Worm (Caenorhabditis elegans) whole organism, L2 larva: ENCODE results near the gene F09F9.5.

Source experiments
- alr-1 ChIP-seq: fragments of 150-350 bp; optimal IDR thresholded peaks from 2 replicates; lab custom pipeline; 2014; ENCODE audit warnings: missing biosample characterization, missing genetic modification characterization
- aly-2 ChIP-seq: fragments of 150-350 bp; optimal IDR thresholded peaks from 2 replicates; lab custom pipeline; 2014; ENCODE audit warnings: missing biosample characterization, missing genetic modification characterization
- ceh-16 ChIP-seq: fragments of 150-350 bp; optimal IDR thresholded peaks from 2 replicates; lab custom pipeline; 2014; ENCODE audit warnings: missing biosample characterization, missing genetic modification characterization
- egl-27 ChIP-seq: sonication (generic microtip); optimal IDR thresholded peaks from 3 replicates; lab custom pipeline; 2017; ENCODE audit warnings: missing biosample characterization, missing genetic modification reagents, missing genetic modification characterization
- nhr-237 ChIP-seq: fragments of 150-350 bp; optimal IDR thresholded peaks from 2 replicates; lab custom pipeline; 2014; ENCODE audit warnings: missing biosample characterization, missing genetic modification characterization
- nhr-6 ChIP-seq: fragments of 150-350 bp; optimal IDR thresholded peaks from 2 replicates; lab custom pipeline; 2014; ENCODE audit warnings: missing biosample characterization, missing genetic modification characterization
- sma-9 ChIP-seq, 2 experiments: fragments of 150-350 bp in 1 of 2; sonication (generic microtip) in 1 of 2; optimal IDR thresholded peaks; 2 replicates each; lab custom pipeline; 2014 to 2016; ENCODE audit warnings: missing genetic modification characterization in 2 of 2, mild to moderate bottlenecking in 1 of 2, missing biosample characterization in 1 of 2, missing compliant biosample characterization in 1 of 2, missing genetic modification reagents in 1 of 2, moderate library complexity in 1 of 2
- unc-62 ChIP-seq: fragments of 150-350 bp; optimal IDR thresholded peaks from 2 replicates; lab custom pipeline; 2014; ENCODE audit warnings: missing biosample characterization, missing genetic modification reagents, missing genetic modification characterization
- zag-1 ChIP-seq: fragments of 150-350 bp; optimal IDR thresholded peaks from 2 replicates; lab custom pipeline; 2014; ENCODE audit warnings: missing biosample characterization, missing genetic modification characterization
- ztf-11 ChIP-seq: sonication (generic microtip); optimal IDR thresholded peaks from 2 replicates; lab custom pipeline; 2017; ENCODE audit warnings: missing biosample characterization, missing genetic modification characterization

DNA sequence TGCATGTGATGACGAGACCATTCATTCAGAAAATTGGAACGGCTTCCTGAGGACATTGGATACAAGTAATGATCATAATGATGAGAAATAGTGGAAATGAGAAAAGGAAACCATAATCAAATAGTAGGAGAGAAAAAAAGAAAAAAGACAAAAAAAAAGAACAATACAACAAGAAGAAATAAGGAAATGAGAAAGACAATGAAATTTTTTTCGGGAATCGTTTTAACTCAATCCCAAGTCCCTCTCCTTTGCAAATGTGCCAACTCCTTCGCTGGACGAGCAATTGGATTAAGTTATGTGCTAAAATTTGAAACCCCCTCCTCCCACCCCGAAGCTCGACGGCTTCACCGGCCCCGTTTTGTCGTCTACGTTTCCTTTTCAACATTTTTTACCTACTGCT lies 28.8 kb upstream of the F09F9.5 start:
- TF ChIP-seq egl-27 (tag; lab: Kevin White, UChicago) (no peak), alr-1 (tag; lab: Kevin White, UChicago) (no peak), ztf-11 (no peak), unc-62 (GFP tag; lab: Kevin White, UChicago) (no peak), aly-2 (tag; lab: Kevin White, UChicago) (no peak), ceh-16 (tag; lab: Kevin White, UChicago) (no peak), zag-1 (no peak), nhr-237 (tag; lab: Kevin White, UChicago) (no peak), nhr-6 (tag; lab: Kevin White, UChicago) (no peak), sma-9 (GFP tag; optimal IDR thresholded peaks at IDR 0.05; lab: Kevin White, UChicago) (no peak), sma-9 (tag; optimal IDR thresholded peaks at IDR 0.05; lab: Kevin White, UChicago) (no peak)
